Worm (Caenorhabditis elegans): ENCODE results near the gene K10G4.10.

- TF ChIP-seq mdl-1 (tag; optimal IDR thresholded peaks at IDR 0.05) (no peak), ceh-16 (tag; optimal IDR thresholded peaks at IDR 0.05) (no peak)
These were observed 30.8 kb upstream of the K10G4.10 start, which contains the start of gene Y68A4B.3 for ce11 chrV:17242552-17242951.
